Worm (Caenorhabditis elegans) whole organism, L4/young adult: ENCODE results near the gene pho-6.

Source experiments
- W03F9.2 ChIP-seq: fragments of 150-350 bp; optimal IDR thresholded peaks from 2 replicates; lab custom pipeline; 2014; ENCODE audit warnings: missing biosample characterization, missing genetic modification characterization
- dao-5 ChIP-seq: sonication (generic microtip); optimal IDR thresholded peaks from 2 replicates; lab custom pipeline; 2016; ENCODE audit warnings: missing genotype, missing genetic modification characterization, moderate library complexity, missing compliant biosample characterization
- him-1 ChIP-seq: sonication (generic microtip); optimal IDR thresholded peaks from 2 replicates; lab custom pipeline; 2016; ENCODE audit warnings: missing genotype, missing genetic modification reagents, missing genetic modification characterization, missing compliant biosample characterization

DNA sequence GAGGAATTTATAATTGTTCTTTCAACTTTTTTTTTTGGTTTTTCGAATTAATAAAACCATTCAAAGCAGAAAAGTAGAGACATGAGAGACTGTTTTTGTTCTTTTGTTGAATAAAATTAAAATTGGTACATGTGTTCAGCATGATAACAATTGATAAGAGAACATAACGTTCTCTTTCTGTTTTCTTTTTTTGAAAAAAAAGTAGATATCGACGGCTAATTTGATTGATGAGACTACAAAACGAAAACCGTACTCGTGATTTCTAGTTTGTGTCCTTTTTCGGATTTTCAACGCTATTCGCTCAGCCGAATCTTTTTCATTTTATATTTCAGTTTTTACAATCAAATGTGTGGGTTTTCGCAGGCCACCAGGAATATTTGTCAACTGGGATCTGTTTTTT is 48.8 kb downstream of the pho-6 start, which contains the start of gene C08D8.1:
- TF ChIP-seq him-1 (tag; lab: Kevin White, UChicago) (no peak), dao-5 (tag; lab: Kevin White, UChicago) (no peak), W03F9.2 (tag; lab: Kevin White, UChicago) (no peak)
